Fruit fly (Drosophila melanogaster): ENCODE measurements around the gene Pgant2.

Pgant2 gene

DNA sequence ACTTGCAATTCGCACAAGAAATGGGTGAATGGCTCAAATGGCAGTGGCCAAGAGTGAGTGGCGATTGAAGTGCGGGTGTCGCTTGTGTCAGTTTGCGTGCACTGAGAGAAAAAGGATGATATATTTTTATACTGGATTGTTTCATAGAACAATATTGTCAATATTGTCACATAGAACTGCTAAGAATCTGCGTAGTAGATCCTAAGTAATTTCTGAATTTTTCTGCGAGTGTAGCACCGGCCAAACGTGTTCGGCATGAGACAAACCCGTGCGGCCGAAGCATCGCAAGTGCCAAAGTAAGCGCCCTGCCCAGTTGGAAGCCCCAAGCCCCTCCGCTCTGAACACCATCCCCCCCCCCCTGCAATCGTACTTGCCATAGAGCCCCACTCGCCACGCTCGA is 13.8 kb upstream of the Pgant2 start (continued):
- TF ChIP-seq Sox102F (GFP tag; optimal IDR thresholded peaks at IDR 0.05): peak; percentile 57
- TF ChIP-seq CG32006 (GFP tag; optimal IDR thresholded peaks at IDR 0.05): peak; percentile 70
- peak; percentile 30 for TF ChIP-seq Ets21C (GFP tag; optimal IDR thresholded peaks at IDR 0.05)
- TF ChIP-seq Sox14 (GFP tag; optimal IDR thresholded peaks at IDR 0.05): peak; percentile 74
- no peak for TF ChIP-seq cyc (GFP tag; optimal IDR thresholded peaks at IDR 0.05)
- TF ChIP-seq vri (GFP tag; optimal IDR thresholded peaks at IDR 0.05): peak; percentile 23
- no peak for TF ChIP-seq CG6854 (GFP tag; optimal IDR thresholded peaks at IDR 0.05)
- TF ChIP-seq Ets96B (tag; optimal IDR thresholded peaks at IDR 0.05): peak; percentile 11
- peak; percentile 81 for TF ChIP-seq acj6 (GFP tag; optimal IDR thresholded peaks at IDR 0.05)
- TF ChIP-seq CG11902 (GFP tag; optimal IDR thresholded peaks at IDR 0.05): no peak
- TF ChIP-seq ss (GFP tag; optimal IDR thresholded peaks at IDR 0.05): no peak
- TF ChIP-seq lz (GFP tag; optimal IDR thresholded peaks at IDR 0.05): peak; percentile 10
- TF ChIP-seq fd85E (GFP tag; optimal IDR thresholded peaks at IDR 0.05): no peak
- no peak for TF ChIP-seq Sox15 (GFP tag; optimal IDR thresholded peaks at IDR 0.05)
- peak; percentile 33 for TF ChIP-seq CG4318 (GFP tag; optimal IDR thresholded peaks at IDR 0.05)
- peak; percentile 53 for TF ChIP-seq CG3032 (tag; optimal IDR thresholded peaks at IDR 0.05)
- peak; percentile 59 for TF ChIP-seq CG10631 (GFP tag; optimal IDR thresholded peaks at IDR 0.05)
- peak; percentile 93 for TF ChIP-seq eg (GFP tag; IDR thresholded peaks at IDR 0.05)
- TF ChIP-seq Eip75B (GFP tag; optimal IDR thresholded peaks at IDR 0.05): no peak
- TF ChIP-seq CG8319 (GFP tag; optimal IDR thresholded peaks at IDR 0.05): peak; percentile 58
- TF ChIP-seq CG8119 (GFP tag; IDR thresholded peaks at IDR 0.05): peak; percentile 90

DNA sequence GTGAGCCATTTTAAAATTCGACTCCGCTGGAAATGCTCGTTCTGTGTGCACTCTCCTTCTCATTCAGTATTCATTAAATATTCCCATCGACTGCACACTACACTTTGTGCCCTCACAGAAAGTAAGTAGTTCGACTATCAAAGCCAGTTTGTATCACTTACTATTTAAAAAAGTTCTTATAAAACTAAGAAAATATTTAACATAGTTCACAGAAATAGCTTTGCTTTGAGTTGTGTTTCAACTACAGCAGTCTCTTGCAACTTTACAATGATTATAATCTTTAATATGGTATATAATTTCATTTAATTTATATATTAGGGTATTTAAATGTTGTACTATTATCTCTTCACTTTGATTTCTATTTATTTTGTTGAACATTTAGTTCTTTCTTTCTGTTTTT is 13.0 kb upstream of the Pgant2 start:
- TF ChIP-seq eg (GFP tag; IDR thresholded peaks at IDR 0.05) (no peak), CG32006 (GFP tag; optimal IDR thresholded peaks at IDR 0.05) (peak; percentile 19), svp (GFP tag) (peak; percentile 28), salr (GFP tag; optimal IDR thresholded peaks at IDR 0.05) (no peak), CG6276 (GFP tag; optimal IDR thresholded peaks at IDR 0.05) (no peak), Eip78C (GFP tag) (peak; percentile 13), CG11294 (GFP tag; IDR thresholded peaks at IDR 0.05) (no peak), CG15336 (GFP tag; IDR thresholded peaks at IDR 0.05) (peak; percentile 28; the same call in 1 of the 2 replicates)

DNA sequence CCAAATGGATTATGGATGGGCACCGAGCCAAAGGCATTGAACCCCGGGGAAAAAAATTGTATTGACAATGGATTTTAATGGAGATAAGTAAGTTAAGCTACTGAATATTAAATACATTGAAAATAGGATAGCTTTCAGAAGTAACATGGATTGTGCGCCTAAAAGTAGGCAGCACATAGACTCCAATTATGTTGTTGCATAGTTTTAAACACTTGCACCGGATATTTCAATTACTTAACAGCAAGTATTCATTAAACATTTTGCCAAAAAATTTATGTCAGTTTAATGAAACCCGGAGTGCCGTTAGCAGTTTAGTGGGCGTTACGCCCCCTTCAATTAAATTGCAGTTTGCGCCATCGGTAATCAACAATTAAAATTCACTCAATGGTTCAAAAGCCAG is 11.6 kb upstream of the Pgant2 start:
- TF ChIP-seq CG7368 (GFP tag; optimal IDR thresholded peaks at IDR 0.05): no peak

DNA sequence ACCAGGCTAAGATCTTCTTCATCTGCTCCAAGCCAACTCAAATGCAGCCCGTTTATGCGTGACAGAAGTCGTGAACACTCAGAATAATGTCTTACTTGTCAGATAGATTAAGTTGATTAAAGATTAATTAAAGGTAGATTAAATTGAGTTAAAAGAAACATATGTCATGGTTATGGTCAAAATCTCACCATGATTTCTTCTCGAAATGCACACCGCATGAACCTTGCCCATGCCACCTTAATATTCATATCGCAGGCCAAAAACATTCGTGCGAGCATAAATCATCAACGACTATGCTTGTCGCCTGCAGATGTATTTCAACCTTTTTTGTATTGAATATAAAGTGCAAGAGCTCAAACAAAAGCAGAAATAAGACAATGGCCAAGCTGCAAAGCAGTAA is 10.5 kb upstream of the Pgant2 start:
- TF ChIP-seq CG8119 (GFP tag; IDR thresholded peaks at IDR 0.05) (peak; percentile 93), eg (GFP tag; IDR thresholded peaks at IDR 0.05) (peak; percentile 91), dac (GFP tag; optimal IDR thresholded peaks at IDR 0.05) (peak; percentile 84), dsx (GFP tag; optimal IDR thresholded peaks at IDR 0.05; ENCODE audit: poor library complexity, severe bottlenecking) (peak; percentile 71), Sox102F (GFP tag; optimal IDR thresholded peaks at IDR 0.05) (peak; percentile 95), ss (GFP tag; optimal IDR thresholded peaks at IDR 0.05) (peak; percentile 46 to 68), CG8632 (GFP tag; optimal IDR thresholded peaks at IDR 0.05) (peak; percentile 66), Eip75B (GFP tag; optimal IDR thresholded peaks at IDR 0.05) (peak; percentile 80), Eip93F (GFP tag; optimal IDR thresholded peaks at IDR 0.05) (peak; percentile 53), Met (GFP tag; optimal IDR thresholded peaks at IDR 0.05) (peak; percentile 89), CG32006 (GFP tag; optimal IDR thresholded peaks at IDR 0.05) (peak; percentile 81), CG11902 (GFP tag; optimal IDR thresholded peaks at IDR 0.05) (peak; percentile 15), CG10631 (GFP tag; optimal IDR thresholded peaks at IDR 0.05) (peak; percentile 83), acj6 (GFP tag; optimal IDR thresholded peaks at IDR 0.05) (peak; percentile 76), Hr38 (GFP tag; optimal IDR thresholded peaks at IDR 0.05) (no peak), CG6792 (GFP tag; optimal IDR thresholded peaks at IDR 0.05) (peak; percentile 86), CG6276 (GFP tag; optimal IDR thresholded peaks at IDR 0.05) (peak; percentile 82), CG3919 (GFP tag; optimal IDR thresholded peaks at IDR 0.05) (peak; percentile 79), Sox15 (GFP tag; optimal IDR thresholded peaks at IDR 0.05) (no peak), CG34406 (GFP tag; optimal IDR thresholded peaks at IDR 0.05) (peak; percentile 70), achi (GFP tag; optimal IDR thresholded peaks at IDR 0.05) (peak; percentile 83), Ets21C (GFP tag; optimal IDR thresholded peaks at IDR 0.05) (peak; percentile 89), Lpt (GFP tag; optimal IDR thresholded peaks at IDR 0.05) (peak; percentile 70), topi (GFP tag; optimal IDR thresholded peaks at IDR 0.05) (peak; percentile 83), Smox (GFP tag; optimal IDR thresholded peaks at IDR 0.05) (peak; percentile 83), CG7368 (GFP tag; optimal IDR thresholded peaks at IDR 0.05) (peak; percentile 71), fkh (GFP tag; optimal IDR thresholded peaks at IDR 0.05) (no peak), cyc (GFP tag; optimal IDR thresholded peaks at IDR 0.05) (peak; percentile 75), Gug (GFP tag; IDR thresholded peaks at IDR 0.05) (peak; percentile 69), Ets96B (tag; optimal IDR thresholded peaks at IDR 0.05) (peak; percentile 63), CG31627 (GFP tag; optimal IDR thresholded peaks at IDR 0.05) (peak; percentile 87), Hr4 (GFP tag; optimal IDR thresholded peaks at IDR 0.05) (peak; percentile 88)
